Fruit fly (Drosophila melanogaster): ENCODE results near the gene mth.

mth gene

dm6 chr3L:339072-339471, 7.7 kb downstream of the mth start (continued):
- no peak for TF ChIP-seq Mad (GFP tag; optimal IDR thresholded peaks at IDR 0.05)
- TF ChIP-seq Sry-δ (GFP tag; optimal IDR thresholded peaks at IDR 0.05): no peak
- peak; percentile 16; the same call in 1 of the 2 replicates for TF ChIP-seq CG3847 (GFP tag; IDR thresholded peaks at IDR 0.05)
- no peak for TF ChIP-seq Oaz (GFP tag; IDR thresholded peaks at IDR 0.05)
- TF ChIP-seq lab (GFP tag; optimal IDR thresholded peaks at IDR 0.05): peak; percentile 58
- no peak for TF ChIP-seq CG9437 (GFP tag; optimal IDR thresholded peaks at IDR 0.05)
- 0 out of 2 replicates have a peak, but pooled peaks have one; percentile 12 for TF ChIP-seq CG13287 (GFP tag; IDR thresholded peaks at IDR 0.05; ENCODE audit: partially characterized antibody)
- TF ChIP-seq Taf1 (GFP tag; IDR thresholded peaks at IDR 0.05): no peak
- TF ChIP-seq unc-4 (GFP tag; IDR thresholded peaks at IDR 0.05; ENCODE audit: partially characterized antibody): no peak
- peak; percentile 50 for TF ChIP-seq CG12769 (tag; optimal IDR thresholded peaks at IDR 0.05)
- TF ChIP-seq E2f2 (GFP tag; IDR thresholded peaks at IDR 0.05): peak; percentile 35; the same call in 1 of the 2 replicates
- TF ChIP-seq ken (GFP tag; IDR thresholded peaks at IDR 0.05): no peak
- TF ChIP-seq her (GFP tag; optimal IDR thresholded peaks at IDR 0.05): no peak
- TF ChIP-seq CG2199 (GFP tag; IDR thresholded peaks at IDR 0.05): 0 out of 3 replicates have a peak, but pooled peaks have one; percentile 7
- no peak for TF ChIP-seq gsb (GFP tag; IDR thresholded peaks at IDR 0.05)
- TF ChIP-seq schlank (tag; optimal IDR thresholded peaks at IDR 0.05): no peak
- TF ChIP-seq HmgD (GFP tag; optimal IDR thresholded peaks at IDR 0.05): no peak
- TF ChIP-seq CHES-1-like (GFP tag; optimal IDR thresholded peaks at IDR 0.05): peak; percentile 9
- no peak for TF ChIP-seq ssp (GFP tag; IDR thresholded peaks at IDR 0.05)
- no peak for TF ChIP-seq prd (optimal IDR thresholded peaks at IDR 0.05)
- TF ChIP-seq prd (GFP tag; IDR thresholded peaks at IDR 0.05): no peak
- TF ChIP-seq mam (GFP tag; optimal IDR thresholded peaks at IDR 0.05): peak; percentile 10
- 0 out of 2 replicates have a peak, but pooled peaks have one; percentile 19 for TF ChIP-seq wdn (GFP tag; IDR thresholded peaks at IDR 0.05)
- no peak for TF ChIP-seq D19A (tag; optimal IDR thresholded peaks at IDR 0.05)
- no peak for TF ChIP-seq gt (GFP tag; IDR thresholded peaks at IDR 0.05)
- peak; percentile 6 for TF ChIP-seq cwo (GFP tag; optimal IDR thresholded peaks at IDR 0.05)
- TF ChIP-seq peb (GFP tag; IDR thresholded peaks at IDR 0.05): no peak
- no peak for TF ChIP-seq Aef1 (GFP tag; IDR thresholded peaks at IDR 0.05)
- 0 out of 2 replicates have a peak, but pooled peaks have one; percentile 22 for TF ChIP-seq sob (GFP tag; IDR thresholded peaks at IDR 0.05)
- no peak for TF ChIP-seq dysf (GFP tag; IDR thresholded peaks at IDR 0.05)
- TF ChIP-seq CG10366 (GFP tag; IDR thresholded peaks at IDR 0.05): peak; percentile 82
- TF ChIP-seq CG10274 (GFP tag; optimal IDR thresholded peaks at IDR 0.05): no peak
- TF ChIP-seq H2.0 (GFP tag; IDR thresholded peaks at IDR 0.05): no peak
- TF ChIP-seq croc (GFP tag; conservative IDR thresholded peaks at IDR 0.05): no peak
- peak; percentile 2 for TF ChIP-seq CG12071 (GFP tag; optimal IDR thresholded peaks at IDR 0.05)
- TF ChIP-seq GATAe (GFP tag; conservative IDR thresholded peaks at IDR 0.05): peak; percentile 55; the same call in 1 of the 2 replicates
- TF ChIP-seq Deaf1 (tag; optimal IDR thresholded peaks at IDR 0.05): peak; percentile 4
- TF ChIP-seq Hr78 (GFP tag; optimal IDR thresholded peaks at IDR 0.05): peak in 1 of 2 experiments; percentile 32
- peak; percentile 4 for TF ChIP-seq CG17829 (tag; optimal IDR thresholded peaks at IDR 0.05)
- TF ChIP-seq Hr51 (GFP tag; optimal IDR thresholded peaks at IDR 0.05): no peak
- peak; percentile 24 for TF ChIP-seq CG10543 (GFP tag; optimal IDR thresholded peaks at IDR 0.05)
- TF ChIP-seq Max (GFP tag; optimal IDR thresholded peaks at IDR 0.05): no peak
- TF ChIP-seq E2f1 (GFP tag; IDR thresholded peaks at IDR 0.05): no peak
- no peak for TF ChIP-seq HLHmδ (GFP tag; optimal IDR thresholded peaks at IDR 0.05)
- TF ChIP-seq row (GFP tag; IDR thresholded peaks at IDR 0.05): peak; percentile 41; the same call in 2 of the 3 replicates
- TF ChIP-seq Ets65A (GFP tag): peak; percentile 57
- TF ChIP-seq nerfin-1 (tag; optimal IDR thresholded peaks at IDR 0.05): no peak
- TF ChIP-seq ara (GFP tag; IDR thresholded peaks at IDR 0.05): no peak
- TF ChIP-seq dmrt99B (tag; optimal IDR thresholded peaks at IDR 0.05): peak; percentile 9
- TF ChIP-seq CG17359 (tag; optimal IDR thresholded peaks at IDR 0.05): peak; percentile 21
- TF ChIP-seq CG17612 (GFP tag; IDR thresholded peaks at IDR 0.05): no peak
- TF ChIP-seq Awh (GFP tag; IDR thresholded peaks at IDR 0.05): no peak
